Fruit fly (Drosophila melanogaster): Measurements from ENCODE around the gene mRRF2.

DNA sequence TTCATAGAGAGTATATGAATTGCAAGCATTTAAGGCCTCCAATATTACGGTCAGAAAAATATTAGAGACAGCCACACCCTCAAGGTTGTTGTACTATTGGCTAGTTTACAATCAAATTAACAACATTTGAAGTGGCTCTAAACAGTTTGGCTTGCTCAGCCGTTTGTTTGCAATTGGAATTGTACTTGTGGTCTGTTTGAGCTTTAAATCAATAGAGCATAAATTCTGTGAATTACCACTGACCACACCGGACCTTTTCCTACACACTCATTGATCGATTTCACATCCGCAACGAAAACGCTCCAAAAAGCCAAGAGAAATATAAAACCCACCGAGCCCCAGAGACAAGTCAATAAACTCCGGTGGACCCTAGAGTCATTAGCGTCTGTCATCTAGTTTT is 39.9 kb upstream of the mRRF2 start:
- TF ChIP-seq Snoo (tag; optimal IDR thresholded peaks at IDR 0.05) (no peak), CG4496 (GFP tag; IDR thresholded peaks at IDR 0.05) (no peak), Ets98B (GFP tag; IDR thresholded peaks at IDR 0.05) (no peak), gl (tag; optimal IDR thresholded peaks at IDR 0.05) (no peak), CG32121 (GFP tag; IDR thresholded peaks at IDR 0.05) (no peak)

All from whole organism, pupa.